Worm (Caenorhabditis elegans): ENCODE results near the gene R10E9.2.

The R10E9.2 gene

DNA sequence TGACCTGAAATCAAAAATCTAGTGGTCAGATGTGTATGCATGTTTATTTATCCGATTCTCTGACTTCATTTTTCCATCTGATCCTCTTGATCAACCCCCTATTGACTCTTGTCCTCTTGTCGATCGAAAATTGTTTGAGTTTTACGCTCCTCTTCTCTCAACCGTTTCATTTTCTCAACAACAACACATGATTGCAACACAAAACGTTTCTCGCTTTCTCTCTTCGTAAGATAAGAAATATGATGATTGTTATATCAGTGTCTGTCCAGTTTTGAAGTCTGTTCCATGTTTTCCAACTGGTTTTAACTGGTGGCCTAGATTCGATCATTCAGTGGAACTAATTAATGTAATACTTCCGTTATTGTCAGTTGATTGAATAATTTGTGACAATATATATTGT lies 12.1 kb downstream of the R10E9.2 start:
- no peak for TF ChIP-seq unc-62 (GFP tag; optimal IDR thresholded peaks at IDR 0.05)

DNA sequence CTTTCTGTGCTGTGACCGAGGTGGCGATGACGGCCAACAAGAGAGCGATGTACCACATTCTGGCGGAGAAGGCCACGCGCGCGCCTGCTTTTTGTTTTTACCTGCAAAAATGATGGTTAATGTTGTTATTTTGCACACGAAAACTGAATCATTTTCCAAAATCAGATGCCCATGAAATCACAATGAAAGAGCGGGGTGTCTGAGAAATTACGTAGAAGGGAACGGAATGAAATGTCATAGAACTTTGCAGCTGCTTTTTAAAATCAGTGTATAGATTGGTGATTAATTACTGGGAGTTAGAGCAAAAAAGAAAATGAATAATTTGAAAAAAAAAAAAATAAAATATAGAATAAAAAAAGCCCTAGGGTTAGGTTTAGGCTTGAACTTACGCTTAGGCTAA lies 28.3 kb downstream of the R10E9.2 start, which contains the start of gene npl-10:
TSS of gene npl-10 (minus strand) at position 101 of the 400 bp plus-strand sequence.
- TF ChIP-seq unc-62 (GFP tag; optimal IDR thresholded peaks at IDR 0.05), result no peak

DNA sequence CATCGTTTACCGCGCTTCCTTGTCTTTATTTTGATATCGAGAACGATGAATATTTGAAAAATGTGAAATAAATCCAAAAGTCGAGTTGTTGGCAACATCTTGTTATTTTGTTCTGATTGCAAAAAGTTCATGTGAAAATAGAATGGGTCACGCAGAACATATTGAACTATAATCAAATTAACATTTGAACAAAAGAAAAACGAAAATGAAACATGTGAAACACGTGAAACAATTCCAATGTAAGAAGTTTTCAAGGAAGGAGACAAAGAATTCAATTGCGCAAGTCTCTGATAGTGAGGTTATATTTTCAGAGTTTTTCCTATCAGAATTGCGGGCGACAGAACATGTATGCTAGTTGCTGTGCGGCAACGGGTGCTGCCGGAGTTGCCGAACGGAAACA lies 32.7 kb downstream of the R10E9.2 start, which contains the start of gene F37A8.2:
TSS of gene F37A8.2 (minus strand) at position 101 of the 400 bp plus-strand sequence.
- no peak for TF ChIP-seq unc-62 (GFP tag; optimal IDR thresholded peaks at IDR 0.05)

DNA sequence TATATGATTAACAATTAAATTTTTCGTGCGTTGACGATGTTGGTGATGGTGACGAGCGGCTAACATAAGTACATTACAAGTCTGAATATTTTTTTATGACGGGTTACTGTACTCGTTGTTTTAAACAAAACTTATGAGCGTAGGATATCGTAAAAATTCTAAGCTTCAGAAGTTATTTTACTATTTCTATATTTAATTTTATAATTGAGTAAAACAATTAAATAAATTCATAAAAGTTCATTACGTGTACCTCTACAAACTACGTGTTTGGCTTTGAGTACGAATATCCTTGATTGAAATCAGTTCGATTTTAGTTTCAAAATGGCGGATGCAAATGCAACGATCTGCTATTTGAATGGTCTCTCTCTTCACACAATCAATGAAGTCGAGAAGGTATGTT lies 36.0 kb downstream of the R10E9.2 start, which contains the start of gene F37A8.1:
TSS of gene F37A8.1 (plus strand) at position 301 of the 400 bp plus-strand sequence.
- TF ChIP-seq unc-62 (GFP tag; optimal IDR thresholded peaks at IDR 0.05), result no peak

DNA sequence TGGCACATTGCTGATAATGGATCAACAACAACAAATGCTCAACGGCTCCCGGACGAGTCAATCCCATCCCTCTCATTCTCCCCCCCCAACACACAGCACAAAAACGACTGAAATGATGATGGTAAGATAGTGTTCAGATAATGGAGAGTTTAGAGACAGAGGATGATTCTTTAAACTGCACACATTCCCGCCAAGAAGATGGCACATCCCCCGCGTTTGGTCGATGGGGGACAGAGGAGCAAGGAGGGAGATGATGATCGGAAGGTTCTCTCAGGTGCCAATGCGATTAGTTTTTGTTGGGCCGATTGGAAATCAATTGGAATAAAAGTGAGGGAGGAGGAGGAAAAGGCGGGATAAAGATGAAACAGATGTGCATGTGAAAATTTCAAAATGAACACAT lies 36.7 kb downstream of the R10E9.2 start:
- TF ChIP-seq unc-62 (GFP tag; optimal IDR thresholded peaks at IDR 0.05), result no peak

DNA sequence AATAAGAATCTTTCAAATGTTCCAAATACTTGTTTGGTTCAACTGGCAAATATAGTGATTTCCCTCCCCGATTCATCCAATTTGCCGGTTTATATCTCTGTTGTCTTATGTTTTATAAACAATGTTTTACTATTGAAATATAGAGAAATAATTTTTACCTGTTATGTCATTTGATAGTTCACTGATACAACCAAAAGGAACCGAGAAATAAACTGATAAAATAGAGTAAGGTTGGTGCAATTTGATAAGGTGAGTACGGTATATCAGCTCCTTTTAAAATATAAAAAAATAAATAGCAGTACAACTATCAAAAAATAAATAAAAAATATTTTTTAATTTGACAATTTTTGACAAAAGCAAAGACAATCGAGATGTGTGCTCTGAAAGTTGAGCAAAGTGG lies 37.3 kb downstream of the R10E9.2 start:
- no peak for TF ChIP-seq unc-62 (GFP tag; optimal IDR thresholded peaks at IDR 0.05)

ce11 chrIII:3926116-3926515 lies 38.0 kb downstream of the R10E9.2 start, which contains the start of gene ZK1058.9:
Gene ZK1058.9, minus strand, starts transcription at chrIII:3926216.
- no peak for TF ChIP-seq unc-62 (GFP tag; optimal IDR thresholded peaks at IDR 0.05)

ce11 chrIII:3921646-3922328 lies 42.4 kb downstream of the R10E9.2 start, which contains the start of the genes metl-6 and nit-1:
Gene metl-6, minus strand, starts transcription at chrIII:3921711.
Gene nit-1, plus strand, starts transcription at chrIII:3922207.
- TF ChIP-seq unc-62 (GFP tag; optimal IDR thresholded peaks at IDR 0.05), result no peak

DNA sequence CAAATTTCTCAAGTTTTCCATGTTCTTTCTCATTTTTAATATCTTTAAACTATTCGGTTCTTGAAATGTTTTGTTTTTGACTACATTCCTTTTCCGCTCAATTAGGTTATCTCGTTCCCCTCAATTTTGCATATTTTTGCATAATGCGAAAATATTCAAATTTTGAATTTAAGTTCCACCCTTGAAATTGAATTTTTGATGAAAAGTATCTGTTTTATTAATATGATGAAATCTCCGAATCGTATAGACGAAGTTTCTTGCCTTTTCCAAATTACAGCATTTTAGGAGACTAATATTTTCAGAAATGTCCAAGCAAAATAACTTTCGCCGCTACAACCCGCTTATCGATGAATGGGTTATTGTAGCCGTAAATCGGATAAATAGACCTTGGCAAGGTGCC lies 45.6 kb downstream of the R10E9.2 start, which contains the start of gene ZK1058.3:
TSS of gene ZK1058.3 (plus strand) at position 301 of the 400 bp plus-strand sequence.
- TF ChIP-seq unc-62 (GFP tag; optimal IDR thresholded peaks at IDR 0.05), result no peak

ce11 chrIII:3916624-3917023 lies 47.5 kb downstream of the R10E9.2 start, which contains the start of gene ccdc-47:
Gene ccdc-47, plus strand, starts transcription at chrIII:3916967.
- no peak for TF ChIP-seq unc-62 (GFP tag; optimal IDR thresholded peaks at IDR 0.05)

DNA sequence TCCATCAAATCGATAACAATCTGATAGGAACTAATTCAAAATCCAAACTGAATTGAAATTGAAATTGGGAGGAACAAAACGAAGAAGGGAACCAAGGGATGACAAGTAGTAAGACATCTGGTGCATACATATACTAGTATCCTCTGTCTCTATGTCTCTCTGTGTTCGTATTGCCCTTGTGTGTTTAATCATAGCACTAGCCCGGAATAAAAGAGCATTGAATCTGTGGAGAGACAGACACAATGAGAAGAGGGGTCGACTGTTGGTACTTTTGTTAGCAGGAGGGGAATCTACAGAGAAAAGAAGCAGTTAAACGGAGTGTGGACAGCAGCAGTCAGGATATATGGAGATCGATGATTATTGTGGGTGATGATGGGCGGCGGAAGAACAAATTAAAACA lies 48.4 kb downstream of the R10E9.2 start:
- no peak for TF ChIP-seq unc-62 (GFP tag; optimal IDR thresholded peaks at IDR 0.05)

- no peak for TF ChIP-seq unc-62 (GFP tag; optimal IDR thresholded peaks at IDR 0.05)
Observed at ce11 chrIII:3914836-3915235, 49.3 kb downstream of the R10E9.2 start.

DNA sequence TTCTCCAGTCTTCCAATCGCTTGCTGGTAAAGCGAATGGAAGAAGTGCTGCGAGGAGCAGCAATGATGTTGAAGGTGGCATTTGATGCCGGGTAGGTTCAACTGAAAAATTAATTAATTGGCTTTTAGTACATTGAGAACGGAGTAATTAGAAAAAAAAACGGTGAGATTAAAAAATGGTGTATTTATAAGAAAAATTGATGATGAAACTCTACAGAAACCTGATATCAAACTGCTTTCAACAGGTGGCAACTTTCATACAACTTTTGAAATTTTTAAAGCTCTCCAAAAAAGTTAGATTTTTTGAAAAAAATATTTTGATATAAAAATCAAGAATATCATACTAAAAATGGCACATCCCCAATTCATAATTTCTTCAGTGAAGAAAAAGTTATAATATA lies 50.1 kb downstream of the R10E9.2 start, which contains the start of gene pat-3:
TSS of gene pat-3 (minus strand) at position 101 of the 400 bp plus-strand sequence.
- TF ChIP-seq unc-62 (GFP tag; optimal IDR thresholded peaks at IDR 0.05), result no peak
